Fruit fly (Drosophila melanogaster) whole organism, embryonic: ENCODE measurements around the gene morgue.

Experiments used
- Adf1 ChIP-seq: fragments of 200-800 bp; sonication (Bioruptor generic); IDR thresholded peaks from 2 replicates; pipeline ENCODE4 v1.3.6; 2022; ENCODE audit warnings: missing biosample characterization, missing genetic modification characterization
- Asciz ChIP-seq: fragments of 200-800 bp; sonication (Bioruptor generic); optimal IDR thresholded peaks from 2 replicates; lab custom pipeline; 2017; ENCODE audit warnings: missing biosample characterization, mild to moderate bottlenecking, missing genetic modification characterization, missing genetic modification reagents
- CG10321 ChIP-seq: fragments of 200-800 bp; sonication (Bioruptor generic); IDR thresholded peaks from 2 replicates; pipeline ENCODE4 v1.3.6; 2022; ENCODE audit warnings: missing biosample characterization, missing genetic modification characterization
- CG12104 ChIP-seq: fragments of 200-800 bp; sonication (Bioruptor generic); optimal IDR thresholded peaks from 3 replicates; lab custom pipeline; 2016; ENCODE audit warnings: missing biosample characterization, missing genetic modification characterization
- CG12155 ChIP-seq: fragments of 200-800 bp; sonication (Bioruptor generic); optimal IDR thresholded peaks from 3 replicates; lab custom pipeline; 2016; ENCODE audit warnings: missing biosample characterization, missing genetic modification characterization
- CG12219 ChIP-seq: fragments of 200-800 bp; sonication (Bioruptor generic); optimal IDR thresholded peaks from 3 replicates; lab custom pipeline; 2018; ENCODE audit warnings: missing biosample characterization, mild to moderate bottlenecking, missing genetic modification characterization
- CG12299 ChIP-seq: fragments of 200-800 bp; sonication (Bioruptor generic); optimal IDR thresholded peaks from 2 replicates; lab custom pipeline; 2018; ENCODE audit warnings: missing biosample characterization, mild to moderate bottlenecking, missing genetic modification characterization
- CG14050 ChIP-seq: fragments of 200-800 bp; sonication (Bioruptor generic); IDR thresholded peaks from 3 replicates; pipeline ENCODE4 v1.3.6; 2022; ENCODE audit warnings: missing biosample characterization, missing genetic modification characterization
- CG15011 ChIP-seq: fragments of 200-800 bp; sonication (Bioruptor generic); optimal IDR thresholded peaks from 3 replicates; lab custom pipeline; 2018; ENCODE audit warnings: missing biosample characterization, mild to moderate bottlenecking, missing genetic modification characterization
- CG16813 ChIP-seq: fragments of 200-800 bp; sonication (Bioruptor generic); IDR thresholded peaks from 3 replicates; pipeline ENCODE4 v1.3.6; 2022; ENCODE audit warnings: missing biosample characterization, missing genetic modification characterization; ENCODE audit not compliant: partially characterized antibody
- CG17612 ChIP-seq: fragments of 200-800 bp; sonication (Bioruptor generic); IDR thresholded peaks from 2 replicates; pipeline ENCODE4 v1.3.6; 2022; ENCODE audit warnings: missing biosample characterization, missing genetic modification characterization
- CG18619 ChIP-seq: fragments of 200-800 bp; sonication (Bioruptor generic); optimal IDR thresholded peaks from 3 replicates; lab custom pipeline; 2017; ENCODE audit warnings: missing biosample characterization, mild to moderate bottlenecking, missing genetic modification characterization
- CG2202 ChIP-seq: fragments of 200-800 bp; sonication (Bioruptor generic); optimal IDR thresholded peaks from 2 replicates; lab custom pipeline; 2018; ENCODE audit warnings: missing biosample characterization, mild to moderate bottlenecking, missing genetic modification characterization
- CG31441 ChIP-seq: fragments of 200-800 bp; sonication (Bioruptor generic); IDR thresholded peaks from 2 replicates; pipeline ENCODE4 v1.3.6; 2022; ENCODE audit warnings: missing biosample characterization, missing genetic modification characterization
- CG3407 ChIP-seq: fragments of 200-800 bp; sonication (Bioruptor generic); optimal IDR thresholded peaks from 2 replicates; lab custom pipeline; 2018; ENCODE audit warnings: missing biosample characterization, mild to moderate bottlenecking, missing genetic modification characterization
- CG42726 ChIP-seq: fragments of 200-800 bp; sonication (Bioruptor generic); IDR thresholded peaks from 2 replicates; pipeline ENCODE4 v1.3.6; 2022; ENCODE audit warnings: missing biosample characterization, missing genetic modification characterization; ENCODE audit not compliant: partially characterized antibody
- CG7271 ChIP-seq: fragments of 200-800 bp; sonication (Bioruptor generic); optimal IDR thresholded peaks from 2 replicates; lab custom pipeline; 2018; ENCODE audit warnings: missing biosample characterization, mild to moderate bottlenecking, missing genetic modification characterization, moderate library complexity
- CG8765 ChIP-seq: fragments of 200-800 bp; sonication (Bioruptor generic); IDR thresholded peaks from 2 replicates; pipeline ENCODE4 v1.3.6; 2022; ENCODE audit warnings: missing biosample characterization, missing genetic modification characterization
- CG9215 ChIP-seq: fragments of 200-800 bp; sonication (Bioruptor generic); IDR thresholded peaks from 2 replicates; pipeline ENCODE4 v1.3.6; 2022; ENCODE audit warnings: missing biosample characterization, missing genetic modification characterization
- CG9727 ChIP-seq: fragments of 200-800 bp; sonication (Bioruptor generic); optimal IDR thresholded peaks from 3 replicates; lab custom pipeline; 2017; ENCODE audit warnings: missing biosample characterization, mild to moderate bottlenecking, missing genetic modification characterization
- Doc3 ChIP-seq: fragments of 200-800 bp; sonication (Bioruptor generic); IDR thresholded peaks from 3 replicates; pipeline ENCODE4 v1.3.6; 2022; ENCODE audit warnings: missing biosample characterization, missing genetic modification characterization; ENCODE audit not compliant: partially characterized antibody
- H15 ChIP-seq: fragments of 200-800 bp; sonication (Bioruptor generic); IDR thresholded peaks from 3 replicates; pipeline ENCODE4 v1.3.6; 2022; ENCODE audit warnings: missing biosample characterization, missing genetic modification characterization
- Hey ChIP-seq: fragments of 200-800 bp; sonication (Bioruptor generic); optimal IDR thresholded peaks from 3 replicates; lab custom pipeline; 2018; ENCODE audit warnings: missing biosample characterization, mild to moderate bottlenecking, missing genetic modification characterization
- Hmr ChIP-seq: fragments of 200-800 bp; sonication (Bioruptor generic); optimal IDR thresholded peaks from 3 replicates; lab custom pipeline; 2017; ENCODE audit warnings: mild to moderate bottlenecking, missing biosample characterization, missing genetic modification reagents, missing genetic modification characterization
- Kr ChIP-seq: fragments of 200-800 bp; sonication (Bioruptor generic); optimal IDR thresholded peaks from 2 replicates; lab custom pipeline; 2017; ENCODE audit warnings: missing biosample characterization, mild to moderate bottlenecking, missing genetic modification characterization
- MBD-R2 ChIP-seq: fragments of 200-800 bp; sonication (Bioruptor generic); IDR thresholded peaks from 2 replicates; pipeline ENCODE4 v1.3.6; 2022; ENCODE audit warnings: missing biosample characterization, missing genetic modification characterization
- Meics ChIP-seq: fragments of 200-800 bp; sonication (Bioruptor generic); optimal IDR thresholded peaks from 2 replicates; lab custom pipeline; 2017; ENCODE audit warnings: missing biosample characterization, mild to moderate bottlenecking, missing genetic modification characterization
- NC2α ChIP-seq: fragments of 200-800 bp; sonication (Bioruptor generic); optimal IDR thresholded peaks from 2 replicates; lab custom pipeline; 2016; ENCODE audit warnings: missing biosample characterization, missing genetic modification characterization
- Neu2 ChIP-seq: fragments of 200-800 bp; sonication (Bioruptor generic); optimal IDR thresholded peaks from 3 replicates; lab custom pipeline; 2016; ENCODE audit warnings: missing biosample characterization, missing genetic modification characterization, borderline replicate concordance
- NfI ChIP-seq: fragments of 200-800 bp; sonication (Bioruptor generic); optimal IDR thresholded peaks from 3 replicates; lab custom pipeline; 2018; ENCODE audit warnings: missing biosample characterization, mild to moderate bottlenecking, missing genetic modification characterization, moderate library complexity
- Trl ChIP-seq, 3 experiments: fragments of >200 bp in 2 of 3; fragments of 200-800 bp in 1 of 3; sonication (Bioruptor generic) in 1 of 3; optimal IDR thresholded peaks; 2 replicates in 1 of 3; 3 replicates in 2 of 3; lab custom pipeline; 2016 to 2017; ENCODE audit warnings: missing biosample characterization in 1 of 3, missing genetic modification characterization in 1 of 3
- chinmo ChIP-seq: fragments of 200-800 bp; sonication (Bioruptor generic); IDR thresholded peaks from 4 replicates; pipeline ENCODE4 v1.3.6; 2022; ENCODE audit warnings: missing biosample characterization, missing genetic modification characterization; ENCODE audit not compliant: partially characterized antibody
- ci ChIP-seq: fragments of 200-800 bp; sonication (Bioruptor generic); IDR thresholded peaks from 3 replicates; pipeline ENCODE4 v1.3.6; 2022; ENCODE audit warnings: missing biosample characterization, missing genetic modification characterization
- disco-r ChIP-seq: fragments of 200-800 bp; sonication (Bioruptor generic); optimal IDR thresholded peaks from 2 replicates; lab custom pipeline; 2016; ENCODE audit warnings: missing biosample characterization, missing genetic modification characterization
- ewg ChIP-seq: fragments of 200-800 bp; sonication (Bioruptor generic); optimal IDR thresholded peaks from 3 replicates; lab custom pipeline; 2017; ENCODE audit warnings: mild to moderate bottlenecking, missing biosample characterization, missing genetic modification reagents, missing genetic modification characterization
- gt ChIP-seq: fragments of 200-800 bp; sonication (Bioruptor generic); IDR thresholded peaks from 2 replicates; pipeline ENCODE4 v1.3.6; 2022; ENCODE audit warnings: missing biosample characterization, missing genetic modification characterization
- lmd ChIP-seq: fragments of 200-800 bp; sonication (Bioruptor generic); IDR thresholded peaks from 2 replicates; pipeline ENCODE4 v1.3.6; 2022; ENCODE audit warnings: missing biosample characterization, missing genetic modification characterization
- nau ChIP-seq: fragments of 200-800 bp; sonication (Bioruptor generic); optimal IDR thresholded peaks from 3 replicates; lab custom pipeline; 2017; ENCODE audit warnings: missing biosample characterization, mild to moderate bottlenecking, missing genetic modification characterization, missing genetic modification reagents
- ro ChIP-seq: fragments of 200-800 bp; sonication (Bioruptor generic); IDR thresholded peaks from 2 replicates; pipeline ENCODE4 v1.3.6; 2022; ENCODE audit warnings: missing biosample characterization, missing genetic modification characterization
- sens ChIP-seq: fragments of 200-800 bp; sonication (Bioruptor generic); peaks from one replicate; lab custom pipeline; 2016; ENCODE audit warnings: missing biosample characterization, missing genetic modification characterization
- slbo ChIP-seq: fragments of 200-800 bp; sonication (Bioruptor generic); IDR thresholded peaks from 2 replicates; pipeline ENCODE4 v1.3.6; 2022; ENCODE audit warnings: missing biosample characterization, missing genetic modification characterization
- tna ChIP-seq: fragments of 200-800 bp; sonication (Bioruptor generic); IDR thresholded peaks from 2 replicates; pipeline ENCODE4 v1.3.6; 2022; ENCODE audit warnings: missing biosample characterization, missing genetic modification characterization; ENCODE audit not compliant: partially characterized antibody
- toy ChIP-seq: fragments of 200-800 bp; sonication (Bioruptor generic); IDR thresholded peaks from 2 replicates; pipeline ENCODE4 v1.3.6; 2022; ENCODE audit warnings: missing biosample characterization, missing genetic modification characterization
- ttk ChIP-seq: fragments of 200-800 bp; sonication (Bioruptor generic); IDR thresholded peaks from 2 replicates; pipeline ENCODE4 v2.1.2; 2022; ENCODE audit warnings: missing biosample characterization, missing genetic modification characterization
- wor ChIP-seq: fragments of 200-800 bp; sonication (Bioruptor generic); IDR thresholded peaks from 2 replicates; pipeline ENCODE4 v1.3.6; 2022; ENCODE audit warnings: missing biosample characterization, missing genetic modification characterization
- zf30C ChIP-seq: fragments of 200-800 bp; sonication (Bioruptor generic); optimal IDR thresholded peaks from 3 replicates; lab custom pipeline; 2018; ENCODE audit warnings: missing biosample characterization, mild to moderate bottlenecking, missing genetic modification characterization
- zfh2 ChIP-seq: fragments of 200-800 bp; sonication (Bioruptor generic); optimal IDR thresholded peaks from 2 replicates; lab custom pipeline; 2016; ENCODE audit warnings: missing biosample characterization, missing genetic modification characterization

Gene morgue

DNA sequence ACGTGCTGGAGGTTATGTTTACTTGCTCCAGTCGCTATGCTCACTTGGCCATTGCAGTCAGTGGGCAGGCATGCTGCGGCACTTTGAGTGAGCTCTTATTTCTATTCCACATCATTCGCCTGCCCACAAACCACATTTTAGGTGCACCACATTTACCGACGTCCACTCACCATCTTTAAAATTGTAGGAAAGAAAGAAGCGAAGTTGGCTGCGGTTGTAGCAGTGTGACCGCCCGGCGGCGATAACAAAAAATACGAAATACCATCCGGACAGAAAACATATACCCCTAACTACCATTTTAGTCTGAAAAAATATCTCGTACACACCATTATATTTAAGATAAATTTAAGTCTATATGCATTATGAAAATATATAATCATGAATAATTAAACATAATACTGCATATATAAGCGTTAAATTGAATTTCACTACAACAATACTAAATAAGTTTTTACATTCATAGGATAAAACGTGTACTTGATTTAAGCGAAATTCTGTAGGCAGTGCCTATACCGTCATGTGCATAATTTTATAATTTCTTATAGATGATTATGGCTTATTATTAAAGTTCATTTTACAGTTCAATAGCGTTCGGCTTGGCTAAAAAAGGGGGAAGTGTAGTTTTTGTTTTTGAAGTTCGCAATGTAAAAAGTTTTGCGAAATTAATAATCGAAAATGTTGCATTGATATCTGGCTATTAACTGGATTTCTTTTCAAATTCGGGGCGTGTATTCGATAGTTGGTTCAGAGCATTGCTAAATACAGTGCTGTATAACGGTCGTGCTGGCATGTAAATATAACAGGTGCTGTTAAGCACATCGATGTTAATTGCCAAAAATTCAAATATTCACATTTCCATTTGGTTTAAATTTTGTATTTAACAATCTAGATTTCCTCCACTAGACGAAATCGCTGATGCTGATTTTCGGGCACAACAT, 13.9 kb upstream of the morgue start, which contains the start of gene RpL27A (continued):
- TF ChIP-seq slbo (GFP tag; lab: Robert Waterston, UW) = peak; percentile 81
- TF ChIP-seq CG12104 (GFP tag; lab: Kevin White, UChicago) = peak; percentile 71
- peak; percentile 87 for TF ChIP-seq Meics
- peak; percentile 77 for TF ChIP-seq CG2202 (tag; lab: Kevin White, UChicago)
- TF ChIP-seq CG17612 = peak; percentile 46; the same call in 1 of the 2 replicates
- TF ChIP-seq lmd = peak; percentile 68
- TF ChIP-seq Hey = peak; percentile 82
- TF ChIP-seq CG14050 (GFP tag; lab: Robert Waterston, UW) = peak; percentile 70
- TF ChIP-seq chinmo (GFP tag; lab: Robert Waterston, UW) = 0 out of 4 replicates have a peak, but pooled peaks have one; percentile 44
- peak; percentile 69 for TF ChIP-seq ewg
- TF ChIP-seq zfh2 (GFP tag; lab: Kevin White, UChicago) = peak; percentile 32
- peak; percentile 64 for TF ChIP-seq CG15011
- peak; percentile 53; the same call in 1 of the 2 replicates for TF ChIP-seq CG42726 (GFP tag; lab: Robert Waterston, UW)
- TF ChIP-seq ttk (GFP tag; lab: Robert Waterston, UW) = peak; percentile 80
- TF ChIP-seq Neu2 (GFP tag; lab: Kevin White, UChicago) = no peak
- TF ChIP-seq gt (GFP tag; lab: Robert Waterston, UW) = peak; percentile 34; the same call in 1 of the 2 replicates
- TF ChIP-seq NC2α = peak; percentile 56
- TF ChIP-seq nau (GFP tag; lab: Kevin White, UChicago) = peak; percentile 75
- peak; percentile 86 for TF ChIP-seq CG18619
- peak; percentile 53; the same call in 1 of the 2 replicates for TF ChIP-seq CG10321
- TF ChIP-seq sens = peak; percentile 82
- TF ChIP-seq Kr = no peak
- TF ChIP-seq CG31441 (GFP tag; lab: Robert Waterston, UW) = peak; percentile 83
- TF ChIP-seq ro (GFP tag; lab: Robert Waterston, UW) = peak; percentile 65
- TF ChIP-seq MBD-R2 (GFP tag; lab: Robert Waterston, UW) = peak; percentile 56
- TF ChIP-seq toy (GFP tag; lab: Robert Waterston, UW) = no peak; the same call in 1 of the 2 replicates
- peak; percentile 94 for TF ChIP-seq NfI (GFP tag; lab: Kevin White, UChicago)
- peak; percentile 66 for TF ChIP-seq disco-r
- peak; percentile 53 for TF ChIP-seq CG9215 (GFP tag; lab: Robert Waterston, UW)
- peak; percentile 65 for TF ChIP-seq CG16813 (GFP tag; lab: Robert Waterston, UW)
- peak; percentile 44; the same call in 1 of the 2 replicates for TF ChIP-seq tna (GFP tag; lab: Robert Waterston, UW)
- peak; percentile 86 for TF ChIP-seq CG9727 (GFP tag; lab: Kevin White, UChicago)
- TF ChIP-seq CG12219 (GFP tag; lab: Kevin White, UChicago) = peak; percentile 79
- TF ChIP-seq Adf1 (GFP tag; lab: Robert Waterston, UW) = no peak; the same call in 1 of the 2 replicates
- peak; percentile 79 for TF ChIP-seq Asciz (GFP tag; lab: Kevin White, UChicago)
- peak; percentile 97 for TF ChIP-seq ci (GFP tag; lab: Robert Waterston, UW)
- TF ChIP-seq CG8765 = no peak
- TF ChIP-seq Doc3 (GFP tag; lab: Robert Waterston, UW) = no peak
- peak; percentile 53 for TF ChIP-seq zf30C (GFP tag; lab: Kevin White, UChicago)
- TF ChIP-seq CG3407 (GFP tag; lab: Kevin White, UChicago) = peak; percentile 80
- TF ChIP-seq Hmr (GFP tag; lab: Kevin White, UChicago) = peak; percentile 93
- peak; percentile 81 for TF ChIP-seq H15
- TF ChIP-seq wor (GFP tag; lab: Robert Waterston, UW) = 0 out of 2 replicates have a peak, but pooled peaks have one; percentile 35
- peak; percentile 78 for TF ChIP-seq CG7271 (tag; lab: Kevin White, UChicago)
- TF ChIP-seq Trl (optimal IDR thresholded peaks at IDR 0.05; lab: Kevin White, UChicago) = no peak
- peak; percentile 86 for TF ChIP-seq Trl (GFP tag; optimal IDR thresholded peaks at IDR 0.05; lab: Kevin White, UChicago)
- TF ChIP-seq CG12299 (tag; lab: Kevin White, UChicago) = peak; percentile 60
- TF ChIP-seq CG12155 = peak; percentile 15
